Fruit fly (Drosophila melanogaster) whole organism, wandering third instar larva: Measurements from ENCODE around the gene Scm.

Experiments
- Abd-B ChIP-seq: fragments of >200 bp; optimal IDR thresholded peaks from 2 replicates; lab custom pipeline; 2017; ENCODE audit warnings: missing biosample characterization, missing genetic modification characterization
- CG32264 ChIP-seq: fragments of 200-800 bp; sonication (Bioruptor generic); optimal IDR thresholded peaks from 2 replicates; lab custom pipeline; 2016; ENCODE audit warnings: missing biosample characterization, missing genetic modification characterization
- CG9705 ChIP-seq: fragments of 200-800 bp; sonication (Bioruptor generic); optimal IDR thresholded peaks from 2 replicates; lab custom pipeline; 2018; ENCODE audit warnings: missing biosample characterization, mild to moderate bottlenecking, missing genetic modification characterization
- CrebA ChIP-seq: fragments of 200-800 bp; sonication (Bioruptor generic); optimal IDR thresholded peaks from 2 replicates; lab custom pipeline; 2016; ENCODE audit warnings: missing biosample characterization, mild to moderate bottlenecking, missing genetic modification characterization, borderline replicate concordance
- Dfd ChIP-seq: fragments of >200 bp; optimal IDR thresholded peaks from 2 replicates; lab custom pipeline; 2017; ENCODE audit warnings: missing biosample characterization, missing genetic modification characterization
- Dif ChIP-seq: fragments of 200-275, 200-300 bp; sonication (Bioruptor generic); optimal IDR thresholded peaks from 2 replicates; lab custom pipeline; 2018; ENCODE audit warnings: missing biosample characterization, missing genetic modification characterization; ENCODE audit not compliant: partially characterized antibody
- GATAd ChIP-seq: sonication (Bioruptor generic); optimal IDR thresholded peaks from 2 replicates; lab custom pipeline; 2016; ENCODE audit warnings: missing biosample characterization, missing genetic modification characterization
- HLH106 ChIP-seq: fragments of 200-800 bp; optimal IDR thresholded peaks from 3 replicates; lab custom pipeline; 2019; ENCODE audit warnings: missing biosample characterization, mild to moderate bottlenecking, missing genetic modification characterization, moderate library complexity
- Hnf4 ChIP-seq: fragments of 200-800 bp; sonication (Bioruptor generic); optimal IDR thresholded peaks from 2 replicates; lab custom pipeline; 2016; ENCODE audit warnings: missing biosample characterization, mild to moderate bottlenecking, missing genetic modification characterization
- Hr83 ChIP-seq: fragments of 200-300 bp; sonication (Bioruptor generic); optimal IDR thresholded peaks from 2 replicates; lab custom pipeline; 2016; ENCODE audit warnings: missing biosample characterization, mild to moderate bottlenecking, missing genetic modification characterization, moderate library complexity; ENCODE audit not compliant: poor library complexity, severe bottlenecking
- Jra ChIP-seq: sonication (Bioruptor generic); optimal IDR thresholded peaks from 2 replicates; lab custom pipeline; 2016; ENCODE audit warnings: missing biosample characterization, missing genetic modification characterization
- Mio ChIP-seq: sonication (Bioruptor generic); optimal IDR thresholded peaks from 2 replicates; lab custom pipeline; 2016; ENCODE audit warnings: missing biosample characterization, missing genetic modification characterization
- Myc ChIP-seq: fragments of >200 bp; optimal IDR thresholded peaks from 2 replicates; lab custom pipeline; 2017
- N ChIP-seq: fragments of >200 bp; optimal IDR thresholded peaks from 2 replicates; lab custom pipeline; 2018; ENCODE audit warnings: missing biosample characterization, missing external identifiers, missing genetic modification characterization
- OdsH ChIP-seq: fragments of 200-800 bp; sonication (Bioruptor generic); optimal IDR thresholded peaks from 2 replicates; lab custom pipeline; 2016; ENCODE audit warnings: missing biosample characterization, mild to moderate bottlenecking, missing genetic modification characterization
- Rel ChIP-seq, 2 experiments: fragments of 200-800 bp; sonication (Bioruptor generic) in 1 of 2; optimal IDR thresholded peaks; 2 replicates in 1 of 2; 3 replicates in 1 of 2; lab custom pipeline; 2016 to 2019; ENCODE audit warnings: mild to moderate bottlenecking in 2 of 2, missing biosample characterization in 2 of 2, missing genetic modification characterization in 2 of 2, moderate library complexity in 1 of 2
- Sp1 ChIP-seq: fragments of 200-800 bp; sonication (Bioruptor generic); optimal IDR thresholded peaks from 3 replicates; lab custom pipeline; 2019; ENCODE audit warnings: missing biosample characterization, mild to moderate bottlenecking, missing genetic modification characterization, moderate library complexity
- Vsx2 ChIP-seq: fragments of 200-300, 225-300 bp; sonication (Bioruptor generic); optimal IDR thresholded peaks from 2 replicates; lab custom pipeline; 2018; ENCODE audit warnings: missing biosample characterization, missing genetic modification characterization; ENCODE audit not compliant: partially characterized antibody
- br ChIP-seq: fragments of 200-800 bp; sonication (Bioruptor generic); optimal IDR thresholded peaks from 2 replicates; lab custom pipeline; 2016; ENCODE audit warnings: missing biosample characterization, missing genetic modification characterization
- brk ChIP-seq: fragments of 200-800 bp; sonication (Bioruptor generic); optimal IDR thresholded peaks from 2 replicates; lab custom pipeline; 2016; ENCODE audit warnings: missing biosample characterization, mild to moderate bottlenecking, missing genetic modification characterization
- dl ChIP-seq, 2 experiments: fragments of 175-275, 200-275 bp in 1 of 2; fragments of 200-275 bp in 1 of 2; sonication (Bioruptor generic); optimal IDR thresholded peaks; lab custom pipeline; 2018; ENCODE audit warnings: mild to moderate bottlenecking in 2 of 2, missing biosample characterization in 2 of 2, missing genetic modification characterization in 2 of 2, moderate library complexity in 2 of 2; ENCODE audit not compliant: partially characterized antibody in 2 of 2, insufficient read depth in 1 of 2
- dmrt93B ChIP-seq: fragments of 200-800 bp; sonication (Bioruptor generic); optimal IDR thresholded peaks from 2 replicates; lab custom pipeline; 2018; ENCODE audit warnings: missing biosample characterization, mild to moderate bottlenecking, missing genetic modification characterization
- dsf ChIP-seq: sonication (Bioruptor generic); optimal IDR thresholded peaks from 2 replicates; lab custom pipeline; 2016; ENCODE audit warnings: missing biosample characterization, missing genetic modification characterization, borderline replicate concordance
- ey ChIP-seq: fragments of 200-800 bp; sonication (Bioruptor generic); optimal IDR thresholded peaks from 2 replicates; lab custom pipeline; 2016; ENCODE audit warnings: missing biosample characterization, missing genetic modification characterization
- foxo ChIP-seq, 2 experiments: fragments of 200-800 bp; sonication (Bioruptor generic); optimal IDR thresholded peaks; 2 replicates in 1 of 2; 3 replicates in 1 of 2; lab custom pipeline; 2016 to 2017; ENCODE audit warnings: missing biosample characterization in 2 of 2, missing genetic modification characterization in 2 of 2
- fru ChIP-seq: fragments of 200-800 bp; sonication (Bioruptor generic); optimal IDR thresholded peaks from 3 replicates; lab custom pipeline; 2016; ENCODE audit warnings: missing biosample characterization, mild to moderate bottlenecking, missing genetic modification characterization
- h ChIP-seq: fragments of 200-800 bp; sonication (Bioruptor generic); optimal IDR thresholded peaks from 3 replicates; lab custom pipeline; 2016; ENCODE audit warnings: missing biosample characterization, mild to moderate bottlenecking, missing genetic modification characterization
- jim ChIP-seq: fragments of 175-275, 200-325 bp; sonication (Bioruptor generic); optimal IDR thresholded peaks from 2 replicates; lab custom pipeline; 2016; ENCODE audit warnings: missing biosample characterization, mild to moderate bottlenecking, missing genetic modification characterization
- lola ChIP-seq: fragments of >200 bp; optimal IDR thresholded peaks from 2 replicates; lab custom pipeline; 2017; ENCODE audit warnings: missing biosample characterization, missing genetic modification characterization
- pan ChIP-seq: fragments of >200 bp; optimal IDR thresholded peaks from 2 replicates; lab custom pipeline; 2017
- psq ChIP-seq: fragments of 200-800 bp; sonication (Bioruptor generic); optimal IDR thresholded peaks from 3 replicates; lab custom pipeline; 2017; ENCODE audit warnings: missing biosample characterization, mild to moderate bottlenecking, missing genetic modification characterization, moderate library complexity
- rgr ChIP-seq: fragments of 200-800 bp; sonication (Bioruptor generic); optimal IDR thresholded peaks from 3 replicates; lab custom pipeline; 2016; ENCODE audit warnings: missing biosample characterization, mild to moderate bottlenecking, missing genetic modification characterization
- sage ChIP-seq: fragments of 200-800 bp; sonication (Bioruptor generic); optimal IDR thresholded peaks from 2 replicates; lab custom pipeline; 2016; ENCODE audit warnings: missing biosample characterization, mild to moderate bottlenecking, missing genetic modification characterization
- sv ChIP-seq: fragments of 200-800 bp; sonication (Bioruptor generic); optimal IDR thresholded peaks from 3 replicates; lab custom pipeline; 2016; ENCODE audit warnings: missing biosample characterization, missing genetic modification characterization
- tai ChIP-seq: sonication (Bioruptor generic); optimal IDR thresholded peaks from 2 replicates; lab custom pipeline; 2016; ENCODE audit warnings: missing biosample characterization, missing genetic modification characterization
- usp ChIP-seq: fragments of >200 bp; optimal IDR thresholded peaks from 2 replicates; lab custom pipeline; 2017; ENCODE audit warnings: missing biosample characterization, missing genetic modification characterization
- woc ChIP-seq: sonication (Bioruptor generic); optimal IDR thresholded peaks from 2 replicates; lab custom pipeline; 2016; ENCODE audit warnings: missing biosample characterization, mild to moderate bottlenecking, missing genetic modification characterization

Gene Scm

DNA sequence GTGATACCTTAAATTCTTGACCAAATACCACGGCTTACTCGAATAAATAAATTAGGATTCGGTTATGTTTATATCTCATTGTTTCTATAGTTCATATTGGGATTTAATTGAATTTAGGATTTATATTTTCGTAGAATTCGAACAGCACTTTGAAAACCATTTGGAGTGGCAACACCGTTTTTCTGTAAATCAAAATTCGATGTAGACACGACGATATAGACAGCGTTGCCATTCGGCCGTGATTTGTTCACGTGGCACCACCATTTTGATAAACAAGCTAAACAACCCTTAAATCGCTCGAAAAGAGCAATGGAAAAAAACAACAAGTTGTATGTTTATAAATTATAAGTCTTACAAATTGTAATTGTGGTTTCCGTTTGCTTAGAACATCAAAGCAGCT, 8.8 kb downstream of the Scm start:
- TF ChIP-seq Hnf4 (GFP tag; lab: Kevin White, UChicago) (peak; percentile 53), HLH106 (no peak), brk (GFP tag; lab: Kevin White, UChicago) (peak; percentile 34), Myc (lab: Kevin White, UChicago) (peak; percentile 17)

DNA sequence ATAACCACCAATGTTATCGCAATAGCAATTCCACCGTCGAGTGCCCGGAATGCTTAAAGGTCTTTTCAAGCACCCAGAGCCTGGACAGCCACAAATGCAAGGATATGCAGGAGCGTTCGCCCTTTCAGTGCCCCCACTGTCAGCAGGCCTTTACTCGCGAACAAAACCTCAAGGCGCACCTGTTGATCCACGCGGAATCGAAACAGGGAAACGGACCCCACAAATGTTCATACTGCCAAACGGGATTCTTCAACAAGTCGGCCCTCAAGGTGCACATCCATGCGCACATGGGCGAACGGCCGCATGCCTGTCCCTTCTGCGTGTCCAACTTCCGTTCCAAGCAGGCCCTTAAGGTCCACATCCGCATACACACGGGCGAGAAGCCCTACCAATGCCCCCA, 9.4 kb downstream of the Scm start:
- TF ChIP-seq sage (GFP tag; lab: Kevin White, UChicago) (no peak), psq (GFP tag; lab: Kevin White, UChicago) (no peak), CG9705 (GFP tag; lab: Kevin White, UChicago) (no peak), sv (GFP tag; lab: Kevin White, UChicago) (no peak), CG32264 (GFP tag; lab: Kevin White, UChicago) (no peak), dsf (GFP tag; lab: Kevin White, UChicago) (no peak), Hr83 (GFP tag; lab: Kevin White, UChicago) (no peak), Rel (GFP tag; optimal IDR thresholded peaks at IDR 0.05; lab: Kevin White, UChicago) (no peak), Rel (tag; optimal IDR thresholded peaks at IDR 0.05; lab: Kevin White, UChicago) (no peak), dl (GFP tag; optimal IDR thresholded peaks at IDR 0.05; lab: Kevin White, UChicago; ENCODE audit: insufficient read depth in 1 of 2, partially characterized antibody in 2 of 2) (no peak), tai (GFP tag; lab: Kevin White, UChicago) (no peak), fru (GFP tag; lab: Kevin White, UChicago) (no peak), Myc (lab: Kevin White, UChicago) (no peak)

DNA sequence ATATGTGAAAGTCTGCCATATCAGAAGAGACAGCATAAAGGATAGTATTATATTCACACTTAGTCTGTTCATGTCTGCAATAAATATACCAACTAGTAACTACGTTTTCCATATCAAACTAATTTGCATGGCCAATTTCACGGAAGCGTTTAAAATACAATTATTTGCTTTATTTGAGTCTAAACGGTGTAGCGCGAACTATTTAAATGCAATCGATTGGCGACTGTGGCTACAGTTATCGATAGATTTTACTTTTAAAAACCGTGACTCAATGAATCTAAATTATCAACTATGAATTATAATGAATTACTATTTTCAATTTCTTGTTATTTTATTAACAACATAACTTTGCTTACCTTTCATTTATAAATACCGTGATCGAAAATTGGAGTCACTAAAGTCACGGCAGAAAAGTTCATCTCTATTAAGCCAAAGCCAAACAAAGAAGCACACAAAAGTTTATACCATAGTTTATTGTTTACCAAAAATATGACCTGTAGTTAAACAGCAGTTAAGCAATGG, 10.5 kb downstream of the Scm start, which contains the start of the genes CG9427 and CG8319:
CG9427 (minus strand) TSS at position 51 of the 522 bp plus-strand sequence.
CG8319 (plus strand) TSS at position 442 of the 522 bp plus-strand sequence.
- TF ChIP-seq fru (GFP tag; lab: Kevin White, UChicago) (peak; percentile 60), rgr (GFP tag; lab: Kevin White, UChicago) (peak; percentile 73), HLH106 (peak; percentile 62), dl (GFP tag; optimal IDR thresholded peaks at IDR 0.05; lab: Kevin White, UChicago; ENCODE audit: insufficient read depth in 1 of 2, partially characterized antibody in 2 of 2) (no peak), Mio (GFP tag; lab: Kevin White, UChicago) (no peak), Hnf4 (GFP tag; lab: Kevin White, UChicago) (peak; percentile 79), tai (GFP tag; lab: Kevin White, UChicago) (no peak), br (GFP tag; lab: Kevin White, UChicago) (peak; percentile 60), Rel (GFP tag; optimal IDR thresholded peaks at IDR 0.05; lab: Kevin White, UChicago) (no peak), Rel (tag; optimal IDR thresholded peaks at IDR 0.05; lab: Kevin White, UChicago) (peak; percentile 39), Sp1 (GFP tag; lab: Kevin White, UChicago) (peak; percentile 59), OdsH (peak; percentile 45), CG9705 (GFP tag; lab: Kevin White, UChicago) (peak; percentile 8), sv (GFP tag; lab: Kevin White, UChicago) (peak; percentile 48), Abd-B (no peak), Dif (GFP tag; lab: Kevin White, UChicago) (no peak), CrebA (GFP tag; lab: Kevin White, UChicago) (no peak), Myc (lab: Kevin White, UChicago) (no peak), dsf (GFP tag; lab: Kevin White, UChicago) (no peak), GATAd (GFP tag; lab: Kevin White, UChicago) (no peak), dmrt93B (GFP tag; lab: Kevin White, UChicago) (no peak), N (no peak), Vsx2 (no peak), usp (GFP tag; lab: Kevin White, UChicago) (no peak), pan (lab: Kevin White, UChicago) (no peak), lola (GFP tag; lab: Kevin White, UChicago) (no peak), h (GFP tag; lab: Kevin White, UChicago) (peak; percentile 75), ey (GFP tag; lab: Kevin White, UChicago) (peak; percentile 61), CG32264 (GFP tag; lab: Kevin White, UChicago) (no peak), jim (GFP tag; lab: Kevin White, UChicago) (no peak), woc (peak; percentile 25), sage (GFP tag; lab: Kevin White, UChicago) (peak; percentile 6), Dfd (GFP tag; lab: Kevin White, UChicago) (no peak), brk (GFP tag; lab: Kevin White, UChicago) (peak; percentile 58), foxo (GFP tag; optimal IDR thresholded peaks at IDR 0.05; lab: Kevin White, UChicago) (peak in 1 of 2 experiments; percentile 73), psq (GFP tag; lab: Kevin White, UChicago) (peak; percentile 42), Jra (GFP tag; lab: Kevin White, UChicago) (peak; percentile 84)
- TF ChIP-seq, all 38 proteins: peak for 18
